Worm (Caenorhabditis elegans) whole organism, young adult: ENCODE measurements around the gene E02C12.10.
A peak's percentile ranks its signal among the peaks of the same experiment; 100 is the strongest.

ENCODE experiments used
- B0035.1 ChIP-seq: sonication (generic microtip); optimal IDR thresholded peaks from 2 replicates; lab custom pipeline; 2016; ENCODE audit warnings: missing genetic modification characterization, mild to moderate bottlenecking, missing compliant biosample characterization, missing genotype, missing genetic modification reagents
- B0336.3 ChIP-seq: fragments of 200-800 bp; sonication (Bioruptor generic); IDR thresholded peaks from 2 replicates; pipeline ENCODE4 v1.3.6; 2022; ENCODE audit warnings: missing genetic modification characterization, missing compliant biosample characterization
- F22D6.2 ChIP-seq: sonication (generic microtip); optimal IDR thresholded peaks from 2 replicates; lab custom pipeline; 2016; ENCODE audit warnings: mild to moderate bottlenecking, missing genetic modification characterization, missing compliant biosample characterization
- F33H1.4 ChIP-seq: fragments of 200-800 bp; sonication (Bioruptor generic); IDR thresholded peaks from 2 replicates; pipeline ENCODE4 v1.3.6; 2022; ENCODE audit warnings: missing genetic modification reagents, missing genetic modification characterization, missing compliant biosample characterization
- F37B4.10 ChIP-seq: fragments of 200-800 bp; sonication (Bioruptor generic); IDR thresholded peaks from 2 replicates; pipeline ENCODE4 v1.3.6; 2022; ENCODE audit warnings: missing genetic modification characterization, missing compliant biosample characterization
- F39B2.1 ChIP-seq: fragments of 200-800 bp; sonication (Bioruptor generic); IDR thresholded peaks from 2 replicates; pipeline ENCODE4 v1.3.6; 2022; ENCODE audit warnings: missing genetic modification reagents, missing genetic modification characterization, missing compliant biosample characterization
- F52B5.7 ChIP-seq: sonication (generic microtip); optimal IDR thresholded peaks from 2 replicates; lab custom pipeline; 2016; ENCODE audit warnings: mild to moderate bottlenecking, missing genetic modification characterization, missing compliant biosample characterization
- F55B11.4 ChIP-seq: sonication (generic microtip); optimal IDR thresholded peaks from 2 replicates; lab custom pipeline; 2016; ENCODE audit warnings: missing compliant biosample characterization, missing genetic modification characterization, borderline replicate concordance; ENCODE audit not compliant: insufficient read depth
- F57A8.1 ChIP-seq: fragments of 200-800 bp; sonication (Bioruptor generic); optimal IDR thresholded peaks from 2 replicates; lab custom pipeline; 2018; ENCODE audit warnings: mild to moderate bottlenecking, missing genetic modification characterization, moderate library complexity, missing compliant biosample characterization
- Y79H2A.3 ChIP-seq: fragments of 200-800 bp; sonication (Bioruptor generic); conservative IDR thresholded peaks from 2 replicates; pipeline ENCODE4 v1.3.6; 2022; ENCODE audit warnings: missing genetic modification reagents, missing genetic modification characterization, missing compliant biosample characterization
- akir-1 ChIP-seq: fragments of 200-800 bp; sonication (Bioruptor generic); optimal IDR thresholded peaks from 2 replicates; lab custom pipeline; 2018; ENCODE audit warnings: mild to moderate bottlenecking, missing genetic modification characterization, moderate library complexity, missing compliant biosample characterization
- ama-1 ChIP-seq, 3 experiments: fragments of 150-350 bp in 1 of 3; sonication (generic microtip) in 2 of 3; optimal IDR thresholded peaks; 2 replicates each; lab custom pipeline; 2014 to 2018; ENCODE audit warnings: missing biosample characterization in 2 of 3, missing genetic modification characterization in 2 of 3, missing genetic modification reagents in 2 of 3
- aptf-3 ChIP-seq: fragments of 200-800 bp; sonication (Bioruptor generic); IDR thresholded peaks from 2 replicates; pipeline ENCODE4 v1.3.6; 2022; ENCODE audit warnings: missing genetic modification characterization, missing compliant biosample characterization
- atf-7 ChIP-seq: sonication (generic microtip); optimal IDR thresholded peaks from 2 replicates; lab custom pipeline; 2017; ENCODE audit warnings: mild to moderate bottlenecking, missing genetic modification characterization, missing compliant biosample characterization
- attf-5 ChIP-seq: fragments of 200-800 bp; sonication (Bioruptor generic); optimal IDR thresholded peaks from 2 replicates; lab custom pipeline; 2018; ENCODE audit warnings: mild to moderate bottlenecking, missing genetic modification characterization, missing compliant biosample characterization
- ccch-3 ChIP-seq: fragments of 200-800 bp; sonication (Bioruptor generic); optimal IDR thresholded peaks from 2 replicates; lab custom pipeline; 2018; ENCODE audit warnings: mild to moderate bottlenecking, missing genetic modification characterization, missing compliant biosample characterization
- cebp-1 ChIP-seq, 2 experiments: fragments of 200-800 bp in 1 of 2; sonication (Bioruptor generic) in 1 of 2; sonication (generic microtip) in 1 of 2; IDR thresholded peaks in 1 of 2; optimal IDR thresholded peaks in 1 of 2; 2 replicates each; pipeline versions ENCODE4 v1.3.6 to Lab custom; 2017 to 2022; ENCODE audit warnings: missing compliant biosample characterization in 2 of 2, missing genetic modification characterization in 2 of 2, mild to moderate bottlenecking in 1 of 2, missing genetic modification reagents in 1 of 2, moderate library complexity in 1 of 2
- cebp-2 ChIP-seq: fragments of 200-800 bp; sonication (Bioruptor generic); IDR thresholded peaks from 2 replicates; pipeline ENCODE4 v1.3.6; 2022; ENCODE audit warnings: missing genetic modification characterization, missing compliant biosample characterization
- ceh-91 ChIP-seq: fragments of 200-800 bp; sonication (Bioruptor generic); IDR thresholded peaks from 2 replicates; pipeline ENCODE4 v1.3.6; 2022; ENCODE audit warnings: missing genetic modification reagents, missing genetic modification characterization, missing compliant biosample characterization
- dpl-1 ChIP-seq: fragments of 150-350 bp; optimal IDR thresholded peaks from 2 replicates; lab custom pipeline; 2014; ENCODE audit warnings: missing biosample characterization, missing genetic modification reagents, missing genetic modification characterization
- ekl-4 ChIP-seq: fragments of 200-800 bp; sonication (Bioruptor generic); IDR thresholded peaks from 2 replicates; pipeline ENCODE4 v1.3.6; 2022; ENCODE audit warnings: missing genetic modification reagents, missing genetic modification characterization, missing compliant biosample characterization
- ets-4 ChIP-seq: fragments of 200-800 bp; sonication (Bioruptor generic); optimal IDR thresholded peaks from 2 replicates; lab custom pipeline; 2018; ENCODE audit warnings: mild to moderate bottlenecking, missing genetic modification characterization, missing compliant biosample characterization
- hmg-1.2 ChIP-seq: fragments of 200-800 bp; sonication (Bioruptor generic); IDR thresholded peaks from 2 replicates; pipeline ENCODE4 v1.3.6; 2022; ENCODE audit warnings: missing genetic modification reagents, missing genetic modification characterization, missing compliant biosample characterization
- hmg-20 ChIP-seq: fragments of 200-800 bp; sonication (Bioruptor generic); IDR thresholded peaks from 2 replicates; pipeline ENCODE4 v1.3.6; 2022; ENCODE audit warnings: missing genetic modification reagents, missing genetic modification characterization, missing compliant biosample characterization
- hrde-1 ChIP-seq: sonication (generic microtip); optimal IDR thresholded peaks from 2 replicates; lab custom pipeline; 2016; ENCODE audit warnings: missing genetic modification characterization, mild to moderate bottlenecking, missing compliant biosample characterization, moderate library complexity, missing genotype, missing genetic modification reagents, borderline replicate concordance
- hsf-1 ChIP-seq: fragments of 200-800 bp; sonication (Bioruptor generic); IDR thresholded peaks from 2 replicates; pipeline ENCODE4 v1.3.6; 2022; ENCODE audit warnings: missing genetic modification reagents, missing genetic modification characterization, missing compliant biosample characterization
- let-607 ChIP-seq, 2 experiments: fragments of 200-800 bp in 1 of 2; sonication (Bioruptor generic) in 1 of 2; sonication (generic microtip) in 1 of 2; optimal IDR thresholded peaks; 2 replicates each; lab custom pipeline; 2016 to 2018; ENCODE audit warnings: mild to moderate bottlenecking in 2 of 2, missing compliant biosample characterization in 2 of 2, missing genetic modification characterization in 2 of 2, moderate library complexity in 2 of 2, missing genotype in 1 of 2
- lin-35 ChIP-seq, 3 experiments: fragments of 150-350 bp in 2 of 3; sonication (generic microtip) in 1 of 3; optimal IDR thresholded peaks; 2 replicates each; lab custom pipeline; 2014 to 2018; ENCODE audit warnings: missing biosample characterization in 3 of 3, missing genetic modification characterization in 3 of 3, missing genetic modification reagents in 3 of 3
- lin-40 ChIP-seq: sonication (generic microtip); optimal IDR thresholded peaks from 2 replicates; lab custom pipeline; 2016; ENCODE audit warnings: missing genetic modification characterization, mild to moderate bottlenecking, missing compliant biosample characterization, missing genotype, missing genetic modification reagents
- lir-1 ChIP-seq: fragments of 200-800 bp; sonication (Bioruptor generic); conservative IDR thresholded peaks from 2 replicates; pipeline ENCODE4 v1.3.6; 2022; ENCODE audit warnings: missing genetic modification reagents, missing genetic modification characterization, missing compliant biosample characterization
- madf-10 ChIP-seq: sonication (generic microtip); optimal IDR thresholded peaks from 2 replicates; lab custom pipeline; 2016; ENCODE audit warnings: mild to moderate bottlenecking, missing genetic modification characterization, missing compliant biosample characterization
- madf-6 ChIP-seq: fragments of 200-800 bp; sonication (Bioruptor generic); IDR thresholded peaks from 2 replicates; pipeline ENCODE4 v1.3.6; 2022; ENCODE audit warnings: missing genetic modification reagents, missing genetic modification characterization, missing compliant biosample characterization
- madf-8 ChIP-seq: fragments of 200-800 bp; sonication (Bioruptor generic); conservative IDR thresholded peaks from 2 replicates; pipeline ENCODE4 v1.3.6; 2022; ENCODE audit warnings: missing genetic modification reagents, missing genetic modification characterization, missing compliant biosample characterization
- nfya-1 ChIP-seq: sonication (generic microtip); optimal IDR thresholded peaks from 2 replicates; lab custom pipeline; 2017; ENCODE audit warnings: antibody characterized with exemption, missing compliant biosample characterization, missing genetic modification characterization, borderline replicate concordance; ENCODE audit not compliant: insufficient read depth
- nfya-2 ChIP-seq: fragments of 200-800 bp; sonication (Bioruptor generic); IDR thresholded peaks from 2 replicates; pipeline ENCODE4 v1.3.6; 2022; ENCODE audit warnings: missing genetic modification reagents, missing genetic modification characterization, missing compliant biosample characterization
- nfyb-1 ChIP-seq: fragments of 200-800 bp; sonication (Bioruptor generic); IDR thresholded peaks from 2 replicates; pipeline ENCODE4 v1.3.6; 2022; ENCODE audit warnings: missing genetic modification reagents, missing genetic modification characterization, missing compliant biosample characterization
- nhr-179 ChIP-seq: sonication (generic microtip); optimal IDR thresholded peaks from 2 replicates; lab custom pipeline; 2016; ENCODE audit warnings: mild to moderate bottlenecking, missing genetic modification characterization, missing compliant biosample characterization
- pbrm-1 ChIP-seq: fragments of 200-800 bp; sonication (Bioruptor generic); IDR thresholded peaks from 2 replicates; pipeline ENCODE4 v1.3.6; 2022; ENCODE audit warnings: missing genetic modification reagents, missing genetic modification characterization, missing compliant biosample characterization
- rcor-1 ChIP-seq: fragments of 200-800 bp; sonication (Bioruptor generic); IDR thresholded peaks from 2 replicates; pipeline ENCODE4 v1.3.6; 2022; ENCODE audit warnings: missing genetic modification reagents, missing genetic modification characterization, missing compliant biosample characterization
- sea-2 ChIP-seq: fragments of 200-800 bp; sonication (Bioruptor generic); IDR thresholded peaks from 2 replicates; pipeline ENCODE4 v1.3.6; 2022; ENCODE audit warnings: missing genetic modification characterization, missing compliant biosample characterization
- tbx-9 ChIP-seq: sonication (generic microtip); optimal IDR thresholded peaks from 2 replicates; lab custom pipeline; 2016; ENCODE audit warnings: borderline replicate concordance, missing genetic modification characterization, inconsistent platforms, missing compliant biosample characterization
- unc-130 ChIP-seq: sonication (generic microtip); optimal IDR thresholded peaks from 2 replicates; lab custom pipeline; 2016; ENCODE audit warnings: missing genetic modification reagents, missing genetic modification characterization, missing compliant biosample characterization
- ztf-22 ChIP-seq: fragments of 200-800 bp; sonication (Bioruptor generic); optimal IDR thresholded peaks from 2 replicates; lab custom pipeline; 2018; ENCODE audit warnings: mild to moderate bottlenecking, missing genetic modification characterization, moderate library complexity, missing compliant biosample characterization
- ztf-26 ChIP-seq: sonication (generic microtip); optimal IDR thresholded peaks from 2 replicates; lab custom pipeline; 2017; ENCODE audit warnings: missing genetic modification characterization, missing compliant biosample characterization
- ztf-6 ChIP-seq: fragments of 200-800 bp; sonication (Bioruptor generic); IDR thresholded peaks from 2 replicates; pipeline ENCODE4 v1.3.6; 2022; ENCODE audit warnings: missing genetic modification reagents, missing genetic modification characterization, missing compliant biosample characterization

The E02C12.10 gene

DNA sequence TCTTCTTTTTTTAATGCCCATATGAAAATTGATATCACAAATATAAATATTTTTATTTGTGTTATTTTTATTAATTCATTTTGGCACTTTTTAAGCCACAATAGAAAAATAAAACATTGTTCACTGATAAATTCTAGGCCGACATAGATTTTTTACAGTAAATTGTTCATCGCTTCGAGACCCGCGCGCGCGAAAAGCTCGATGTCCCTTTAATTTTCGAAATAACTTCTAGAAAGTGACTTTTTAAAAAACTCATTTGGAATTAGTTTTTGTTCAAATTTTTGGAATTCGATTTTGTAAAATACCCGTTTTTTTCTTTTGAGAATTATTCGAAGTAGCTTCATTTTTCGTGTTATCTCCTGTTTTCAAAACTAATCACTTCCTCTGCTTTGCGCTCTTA is 6.2 kb upstream of the E02C12.10 start (continued):
- TF ChIP-seq ztf-22 (no peak), F52B5.7 (no peak), hmg-20 (no peak), ets-4 (GFP tag; lab: Kevin White, UChicago) (no peak), F39B2.1 (no peak), madf-6 (GFP tag; lab: Robert Waterston, UW) (peak; percentile 76), akir-1 (GFP tag; lab: Kevin White, UChicago) (no peak), hsf-1 (GFP tag; lab: Robert Waterston, UW) (0 out of 2 replicates have a peak, but pooled peaks have one; percentile 59), atf-7 (no peak), F55B11.4 (tag; lab: Kevin White, UChicago) (no peak), B0035.1 (tag; lab: Kevin White, UChicago) (no peak), nhr-179 (tag; lab: Kevin White, UChicago) (no peak), madf-8 (GFP tag; lab: Robert Waterston, UW) (peak; percentile 52; the same call in 1 of the 2 replicates), F33H1.4 (GFP tag; lab: Robert Waterston, UW) (peak; percentile 77), B0336.3 (GFP tag; lab: Robert Waterston, UW) (no peak)

DNA sequence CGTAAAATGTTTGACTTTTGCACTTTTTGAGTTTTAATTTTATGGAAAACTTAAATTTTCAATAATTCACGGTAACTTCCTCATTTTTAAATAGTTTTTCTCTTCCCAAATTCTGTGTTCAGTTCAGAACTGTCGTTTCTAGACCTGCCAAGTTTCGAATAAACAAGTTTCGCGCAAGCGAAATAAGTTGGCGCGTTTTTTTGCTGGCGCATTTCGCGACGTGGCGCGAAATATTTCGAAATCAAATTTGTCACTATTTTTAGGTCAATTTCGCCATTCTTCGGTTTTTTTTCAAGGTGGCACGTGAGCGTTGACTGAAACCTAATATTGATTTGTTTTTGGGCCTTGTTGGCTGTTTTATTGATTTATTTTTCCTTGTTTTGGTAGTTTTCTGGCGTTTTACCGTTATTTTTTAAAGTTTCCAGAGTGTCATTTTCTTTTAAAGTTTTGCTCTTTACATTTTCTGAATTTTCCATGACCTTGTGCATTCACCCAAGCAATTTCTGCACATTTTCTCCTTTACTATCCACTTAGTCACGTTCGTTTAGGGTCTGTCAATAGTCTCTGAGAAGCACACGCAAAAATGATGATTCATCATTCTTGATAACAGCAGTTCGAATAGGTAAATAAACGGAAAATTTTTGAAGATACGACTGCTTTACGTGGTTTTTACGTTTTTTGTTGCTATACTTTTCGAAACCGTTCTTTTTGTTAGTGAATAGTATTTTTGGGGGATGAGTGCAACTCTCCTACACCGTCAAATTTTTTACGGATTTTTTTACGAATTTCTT is 4.5 kb upstream of the E02C12.10 start:
- peak; percentile 98 for TF ChIP-seq dpl-1 (GFP tag; lab: Kevin White, UChicago)
- peak; percentile 71 for TF ChIP-seq cebp-1 (GFP tag; IDR thresholded peaks at IDR 0.05; lab: Robert Waterston, UW)
- TF ChIP-seq cebp-1 (tag; optimal IDR thresholded peaks at IDR 0.05; lab: Kevin White, UChicago): peak; percentile 82
- 0 out of 2 replicates have a peak, but pooled peaks have one; percentile 75 for TF ChIP-seq aptf-3
- TF ChIP-seq lin-40: no peak
- TF ChIP-seq pbrm-1 (GFP tag; lab: Robert Waterston, UW): peak; percentile 87
- TF ChIP-seq let-607 (tag; optimal IDR thresholded peaks at IDR 0.05; lab: Kevin White, UChicago): no peak
- no peak for TF ChIP-seq ama-1 (optimal IDR thresholded peaks at IDR 0.05; lab: Kevin White, UChicago)
- no peak for TF ChIP-seq ama-1 (GFP tag; optimal IDR thresholded peaks at IDR 0.05; lab: Kevin White, UChicago)
- no peak for TF ChIP-seq ccch-3 (GFP tag; lab: Kevin White, UChicago)
- TF ChIP-seq B0336.3 (GFP tag; lab: Robert Waterston, UW): peak; percentile 90
- 0 out of 2 replicates have a peak, but pooled peaks have one; percentile 55 for TF ChIP-seq Y79H2A.3 (GFP tag; lab: Robert Waterston, UW)
- no peak for TF ChIP-seq F37B4.10 (GFP tag; lab: Robert Waterston, UW)
- TF ChIP-seq nfyb-1: no peak
- TF ChIP-seq attf-5 (GFP tag; lab: Kevin White, UChicago): no peak
- TF ChIP-seq nfya-1 (tag; lab: Kevin White, UChicago): no peak
- no peak for TF ChIP-seq tbx-9 (tag; lab: Kevin White, UChicago)
- no peak for TF ChIP-seq hrde-1 (tag; lab: Kevin White, UChicago)
- TF ChIP-seq unc-130 (GFP tag; lab: Kevin White, UChicago): peak; percentile 88
- no peak for TF ChIP-seq sea-2 (GFP tag; lab: Robert Waterston, UW)
- no peak for TF ChIP-seq cebp-2 (GFP tag; lab: Robert Waterston, UW)
- TF ChIP-seq F52B5.7: no peak
- TF ChIP-seq lin-35 (GFP tag; optimal IDR thresholded peaks at IDR 0.05; lab: Kevin White, UChicago): peak in 2 of 3 experiments; percentile 16 to 77
- peak; percentile 67; the same call in 1 of the 2 replicates for TF ChIP-seq hmg-1.2 (GFP tag; lab: Robert Waterston, UW)
- peak; percentile 95 for TF ChIP-seq ceh-91
- TF ChIP-seq ekl-4: peak; percentile 88
- no peak for TF ChIP-seq ztf-26 (tag; lab: Kevin White, UChicago)
- no peak for TF ChIP-seq F22D6.2
- TF ChIP-seq F57A8.1 (GFP tag; lab: Kevin White, UChicago): no peak
- TF ChIP-seq nfya-2 (GFP tag; lab: Robert Waterston, UW): no peak
- TF ChIP-seq madf-10: no peak
- peak; percentile 90 for TF ChIP-seq rcor-1 (GFP tag; lab: Robert Waterston, UW)
- no peak for TF ChIP-seq ztf-6 (GFP tag; lab: Robert Waterston, UW)
- peak; percentile 42; the same call in 1 of the 2 replicates for TF ChIP-seq lir-1
